Fruit fly (Drosophila melanogaster) whole organism, embryonic: Measurements from ENCODE around the gene Ets97D.

ENCODE experiments used
- ATbp ChIP-seq: fragments of 200-800 bp; sonication (Bioruptor generic); optimal IDR thresholded peaks from 2 replicates; lab custom pipeline; 2017; ENCODE audit warnings: missing biosample characterization, mild to moderate bottlenecking, missing genetic modification characterization, missing genetic modification reagents
- Atf-2 ChIP-seq: fragments of 200-800 bp; sonication (Bioruptor generic); optimal IDR thresholded peaks from 2 replicates; lab custom pipeline; 2016; ENCODE audit warnings: missing biosample characterization, missing genetic modification characterization
- Blimp-1 ChIP-seq: fragments of 200-800 bp; sonication (Bioruptor generic); optimal IDR thresholded peaks from 3 replicates; lab custom pipeline; 2018; ENCODE audit warnings: missing biosample characterization, missing genetic modification characterization, mild to moderate bottlenecking, moderate library complexity, missing genetic modification reagents
- CG10267 ChIP-seq: fragments of 200-800 bp; sonication (Bioruptor generic); optimal IDR thresholded peaks from 2 replicates; lab custom pipeline; 2018; ENCODE audit warnings: missing biosample characterization, mild to moderate bottlenecking, missing genetic modification characterization, moderate library complexity
- CG10366 ChIP-seq: fragments of 200-800 bp; sonication (Bioruptor generic); IDR thresholded peaks from 2 replicates; pipeline ENCODE4 v1.3.6; 2022; ENCODE audit warnings: missing biosample characterization, missing genetic modification characterization
- CG11085 ChIP-seq: fragments of 200-800 bp; sonication (Bioruptor generic); IDR thresholded peaks from 2 replicates; pipeline ENCODE4 v1.3.6; 2022; ENCODE audit warnings: missing biosample characterization, missing genetic modification characterization
- CG1233 ChIP-seq: fragments of 200-800 bp; sonication (Bioruptor generic); optimal IDR thresholded peaks from 4 replicates; lab custom pipeline; 2018; ENCODE audit warnings: missing biosample characterization, mild to moderate bottlenecking, missing genetic modification characterization
- CG13287 ChIP-seq: fragments of 200-800 bp; sonication (Bioruptor generic); IDR thresholded peaks from 2 replicates; pipeline ENCODE4 v1.3.6; 2022; ENCODE audit warnings: missing biosample characterization, missing genetic modification characterization; ENCODE audit not compliant: partially characterized antibody
- CG15073 ChIP-seq: fragments of 200-800 bp; sonication (Bioruptor generic); optimal IDR thresholded peaks from 2 replicates; lab custom pipeline; 2016; ENCODE audit warnings: missing biosample characterization, missing genetic modification characterization
- CG1647 ChIP-seq: fragments of 200-800 bp; sonication (Bioruptor generic); optimal IDR thresholded peaks from 3 replicates; lab custom pipeline; 2016; ENCODE audit warnings: missing biosample characterization, missing genetic modification characterization
- CG3163 ChIP-seq: fragments of 200-800 bp; sonication (Bioruptor generic); optimal IDR thresholded peaks from 3 replicates; lab custom pipeline; 2016; ENCODE audit warnings: missing biosample characterization, missing genetic modification characterization
- CG4424 ChIP-seq: fragments of 200-800 bp; sonication (Bioruptor generic); optimal IDR thresholded peaks from 3 replicates; lab custom pipeline; 2016; ENCODE audit warnings: missing biosample characterization, missing genetic modification characterization
- CG5953 ChIP-seq: fragments of 200-800 bp; sonication (Bioruptor generic); IDR thresholded peaks from 2 replicates; pipeline ENCODE4 v1.3.6; 2022; ENCODE audit warnings: missing biosample characterization, missing genetic modification characterization
- CG6254 ChIP-seq: fragments of 200-800 bp; sonication (Bioruptor generic); optimal IDR thresholded peaks from 3 replicates; lab custom pipeline; 2017; ENCODE audit warnings: mild to moderate bottlenecking, missing biosample characterization, missing genetic modification reagents, missing genetic modification characterization
- CG6791 ChIP-seq: fragments of 200-800 bp; sonication (Bioruptor generic); IDR thresholded peaks from 3 replicates; pipeline ENCODE4 v1.3.6; 2022; ENCODE audit warnings: missing biosample characterization, missing genetic modification characterization; ENCODE audit not compliant: partially characterized antibody
- CG7928 ChIP-seq: fragments of 200-800 bp; sonication (Bioruptor generic); optimal IDR thresholded peaks from 2 replicates; lab custom pipeline; 2017; ENCODE audit warnings: missing biosample characterization, mild to moderate bottlenecking, missing genetic modification characterization
- CG9876 ChIP-seq: fragments of 200-800 bp; sonication (Bioruptor generic); optimal IDR thresholded peaks from 2 replicates; lab custom pipeline; 2016; ENCODE audit warnings: missing biosample characterization, missing genetic modification characterization
- CrebB ChIP-seq: fragments of 200-800 bp; sonication (Bioruptor generic); optimal IDR thresholded peaks from 3 replicates; lab custom pipeline; 2018; ENCODE audit warnings: missing biosample characterization, mild to moderate bottlenecking, missing genetic modification characterization
- E2f1 ChIP-seq: fragments of 200-800 bp; sonication (Bioruptor generic); IDR thresholded peaks from 2 replicates; pipeline ENCODE4 v1.3.6; 2022; ENCODE audit warnings: missing biosample characterization, missing genetic modification characterization
- Eip74EF ChIP-seq, 2 experiments: fragments of 200-800 bp in 1 of 2; fragments of >200 bp in 1 of 2; sonication (Bioruptor generic) in 1 of 2; optimal IDR thresholded peaks; 2 replicates each; lab custom pipeline; 2017 to 2019; ENCODE audit warnings: missing biosample characterization in 2 of 2, missing genetic modification characterization in 2 of 2, mild to moderate bottlenecking in 1 of 2, moderate library complexity in 1 of 2
- H15 ChIP-seq: fragments of 200-800 bp; sonication (Bioruptor generic); IDR thresholded peaks from 3 replicates; pipeline ENCODE4 v1.3.6; 2022; ENCODE audit warnings: missing biosample characterization, missing genetic modification characterization
- Jarid2 ChIP-seq: fragments of 200-800 bp; sonication (Bioruptor generic); optimal IDR thresholded peaks from 3 replicates; lab custom pipeline; 2017; ENCODE audit warnings: mild to moderate bottlenecking, missing biosample characterization, missing genetic modification reagents, missing genetic modification characterization
- Lim3 ChIP-seq: fragments of 200-800 bp; sonication (Bioruptor generic); IDR thresholded peaks from 2 replicates; pipeline ENCODE4 v1.3.6; 2022; ENCODE audit warnings: missing biosample characterization, missing genetic modification characterization
- Max ChIP-seq: fragments of 200-800 bp; sonication (Bioruptor generic); optimal IDR thresholded peaks from 2 replicates; lab custom pipeline; 2016; ENCODE audit warnings: missing biosample characterization, mild to moderate bottlenecking, missing genetic modification characterization
- Meics ChIP-seq: fragments of 200-800 bp; sonication (Bioruptor generic); optimal IDR thresholded peaks from 2 replicates; lab custom pipeline; 2017; ENCODE audit warnings: missing biosample characterization, mild to moderate bottlenecking, missing genetic modification characterization
- Neu2 ChIP-seq: fragments of 200-800 bp; sonication (Bioruptor generic); optimal IDR thresholded peaks from 3 replicates; lab custom pipeline; 2016; ENCODE audit warnings: missing biosample characterization, missing genetic modification characterization, borderline replicate concordance
- Xrp1 ChIP-seq: fragments of 200-800 bp; sonication (Bioruptor generic); IDR thresholded peaks from 2 replicates; pipeline ENCODE4 v1.3.6; 2022; ENCODE audit warnings: missing biosample characterization, missing genetic modification characterization
- bsh ChIP-seq, 2 experiments: fragments of 200-800 bp; sonication (Bioruptor generic); optimal IDR thresholded peaks; 2 replicates each; lab custom pipeline; 2017 to 2018; ENCODE audit warnings: mild to moderate bottlenecking in 2 of 2, missing biosample characterization in 2 of 2, missing genetic modification characterization in 2 of 2, moderate library complexity in 1 of 2
- crol ChIP-seq: fragments of 200-800 bp; sonication (Bioruptor generic); IDR thresholded peaks from 2 replicates; pipeline ENCODE4 v1.3.6; 2022; ENCODE audit warnings: missing biosample characterization, missing genetic modification characterization
- eve ChIP-seq, 2 experiments: fragments of >200 bp; optimal IDR thresholded peaks; 2 replicates each; lab custom pipeline; 2017; ENCODE audit warnings: missing biosample characterization in 2 of 2, missing genetic modification characterization in 2 of 2
- h ChIP-seq: fragments of >200 bp; optimal IDR thresholded peaks from 2 replicates; lab custom pipeline; 2017
- hb ChIP-seq: fragments of 200-800 bp; sonication (Bioruptor generic); IDR thresholded peaks from 3 replicates; pipeline ENCODE4 v1.3.6; 2022; ENCODE audit warnings: missing biosample characterization, missing genetic modification characterization; ENCODE audit not compliant: partially characterized antibody
- hth ChIP-seq: fragments of >200 bp; optimal IDR thresholded peaks from 2 replicates; lab custom pipeline; 2017; ENCODE audit warnings: inconsistent platforms
- ind ChIP-seq: fragments of 200-800 bp; sonication (Bioruptor generic); optimal IDR thresholded peaks from 3 replicates; lab custom pipeline; 2016; ENCODE audit warnings: missing biosample characterization, missing genetic modification characterization
- inv ChIP-seq: fragments of 200-800 bp; sonication (Bioruptor generic); IDR thresholded peaks from 2 replicates; pipeline ENCODE4 v1.3.6; 2022; ENCODE audit warnings: missing biosample characterization, missing genetic modification characterization; ENCODE audit not compliant: partially characterized antibody
- jumu ChIP-seq: fragments of 200-800 bp; sonication (Bioruptor generic); optimal IDR thresholded peaks from 3 replicates; lab custom pipeline; 2016; ENCODE audit warnings: missing biosample characterization, missing genetic modification characterization
- ken ChIP-seq: fragments of 200-800 bp; sonication (Bioruptor generic); IDR thresholded peaks from 3 replicates; pipeline ENCODE4 v1.3.6; 2022; ENCODE audit warnings: missing biosample characterization, missing genetic modification characterization
- kni ChIP-seq: fragments of 200-800 bp; sonication (Bioruptor generic); optimal IDR thresholded peaks from 3 replicates; lab custom pipeline; 2017; ENCODE audit warnings: mild to moderate bottlenecking, missing biosample characterization, missing genetic modification reagents, missing genetic modification characterization
- mam ChIP-seq: fragments of 200-800 bp; sonication (Bioruptor generic); optimal IDR thresholded peaks from 3 replicates; lab custom pipeline; 2016; ENCODE audit warnings: missing biosample characterization, missing genetic modification characterization
- mirr ChIP-seq: fragments of 200-800 bp; sonication (Bioruptor generic); optimal IDR thresholded peaks from 3 replicates; lab custom pipeline; 2018; ENCODE audit warnings: missing biosample characterization, mild to moderate bottlenecking, missing genetic modification characterization
- nerfin-2 ChIP-seq: fragments of 200-800 bp; sonication (Bioruptor generic); IDR thresholded peaks from 2 replicates; pipeline ENCODE4 v1.3.6; 2022; ENCODE audit warnings: missing biosample characterization, missing genetic modification characterization; ENCODE audit not compliant: partially characterized antibody
- nom ChIP-seq: fragments of 200-800 bp; sonication (Bioruptor generic); optimal IDR thresholded peaks from 2 replicates; lab custom pipeline; 2017; ENCODE audit warnings: missing biosample characterization, missing genetic modification characterization, mild to moderate bottlenecking, moderate library complexity, missing genetic modification reagents
- pros ChIP-seq: fragments of 200-800 bp; sonication (Bioruptor generic); optimal IDR thresholded peaks from 3 replicates; lab custom pipeline; 2019; ENCODE audit warnings: missing biosample characterization, mild to moderate bottlenecking, missing genetic modification characterization, moderate library complexity
- slp2 ChIP-seq: fragments of 200-800 bp; sonication (Bioruptor generic); optimal IDR thresholded peaks from 2 replicates; lab custom pipeline; 2016; ENCODE audit warnings: missing biosample characterization, missing genetic modification characterization
- sqz ChIP-seq: fragments of 200-800 bp; sonication (Bioruptor generic); optimal IDR thresholded peaks from 3 replicates; lab custom pipeline; 2018; ENCODE audit warnings: missing biosample characterization, mild to moderate bottlenecking, missing genetic modification characterization
- tin ChIP-seq: fragments of 200-800 bp; sonication (Bioruptor generic); optimal IDR thresholded peaks from 3 replicates; lab custom pipeline; 2016; ENCODE audit warnings: missing biosample characterization, missing genetic modification characterization
- vnd ChIP-seq: fragments of 200-800 bp; sonication (Bioruptor generic); IDR thresholded peaks from 3 replicates; pipeline ENCODE4 v1.3.6; 2022; ENCODE audit warnings: missing biosample characterization, missing genetic modification characterization; ENCODE audit not compliant: partially characterized antibody
- wek ChIP-seq: fragments of 200-800 bp; sonication (Bioruptor generic); optimal IDR thresholded peaks from 3 replicates; lab custom pipeline; 2018; ENCODE audit warnings: missing biosample characterization, mild to moderate bottlenecking, missing genetic modification characterization, moderate library complexity
- zen2 ChIP-seq: fragments of 200-800 bp; sonication (Bioruptor generic); IDR thresholded peaks from 3 replicates; pipeline ENCODE4 v1.3.6; 2022; ENCODE audit warnings: missing biosample characterization, missing genetic modification characterization; ENCODE audit not compliant: partially characterized antibody

Ets97D gene

DNA sequence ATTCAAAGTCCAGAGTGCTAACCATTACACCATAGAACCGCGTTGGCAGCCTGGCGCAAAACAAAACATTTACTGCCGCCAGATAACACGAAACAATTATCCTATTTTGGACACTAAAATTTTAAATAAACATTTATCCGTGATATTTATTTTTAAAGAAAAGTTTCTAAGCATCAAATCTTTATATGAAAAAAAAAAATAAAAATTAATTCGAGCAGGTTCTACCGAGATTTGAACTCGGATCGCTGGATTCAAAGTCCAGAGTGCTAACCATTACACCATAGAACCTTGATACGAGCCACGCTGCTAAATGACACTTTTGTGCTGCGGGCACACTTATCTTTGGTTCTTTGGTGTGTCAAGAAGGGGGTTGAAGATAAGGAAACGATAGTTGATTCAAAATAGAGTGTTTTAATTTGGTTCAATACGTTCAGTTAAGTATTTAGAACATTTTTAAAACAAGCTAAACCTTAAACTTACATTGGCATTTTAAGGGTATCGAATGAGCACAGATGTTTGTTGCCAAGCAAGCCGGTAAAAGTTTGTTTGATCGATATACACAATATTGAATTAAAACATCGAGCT, 34.7 kb upstream of the Ets97D start, which contains the start of gene Spag1 (continued):
- TF ChIP-seq h (lab: Kevin White, UChicago) (no peak), slp2 (no peak), Neu2 (no peak), ATbp (GFP tag; lab: Kevin White, UChicago) (no peak), Atf-2 (GFP tag; lab: Kevin White, UChicago) (no peak), eve (GFP tag; optimal IDR thresholded peaks at IDR 0.05; lab: Kevin White, UChicago) (peak in 1 of 2 experiments; percentile 85), Lim3 (GFP tag; lab: Robert Waterston, UW) (no peak), Eip74EF (GFP tag; optimal IDR thresholded peaks at IDR 0.05; lab: Kevin White, UChicago) (peak in 1 of 2 experiments; percentile 72), bsh (GFP tag; optimal IDR thresholded peaks at IDR 0.05; lab: Kevin White, UChicago) (peak in 1 of 2 experiments; percentile 18), CG11085 (GFP tag; lab: Robert Waterston, UW) (no peak), CG10267 (tag; lab: Kevin White, UChicago) (peak; percentile 28), sqz (GFP tag; lab: Kevin White, UChicago) (peak; percentile 81), inv (GFP tag; lab: Robert Waterston, UW) (peak; percentile 35; the same call in 1 of the 2 replicates), CG15073 (GFP tag; lab: Kevin White, UChicago) (no peak), mam (GFP tag; lab: Kevin White, UChicago) (no peak), Max (GFP tag; lab: Kevin White, UChicago) (no peak), hb (no peak), E2f1 (GFP tag; lab: Robert Waterston, UW) (no peak), ind (GFP tag; lab: Kevin White, UChicago) (no peak), tin (no peak), H15 (GFP tag; lab: Robert Waterston, UW) (no peak), ken (GFP tag; lab: Robert Waterston, UW) (no peak), zen2 (no peak; the same call in 2 of the 3 replicates), nom (GFP tag; lab: Kevin White, UChicago) (peak; percentile 96), Blimp-1 (GFP tag; lab: Kevin White, UChicago) (peak; percentile 4), Xrp1 (GFP tag; lab: Robert Waterston, UW) (0 out of 2 replicates have a peak, but pooled peaks have one; percentile 9), kni (GFP tag; lab: Kevin White, UChicago) (no peak), nerfin-2 (GFP tag; lab: Robert Waterston, UW) (peak; percentile 64; the same call in 1 of the 2 replicates), Meics (GFP tag; lab: Kevin White, UChicago) (no peak), crol (GFP tag; lab: Robert Waterston, UW) (peak; percentile 61; the same call in 1 of the 2 replicates), CG4424 (GFP tag; lab: Kevin White, UChicago) (no peak), pros (GFP tag; lab: Kevin White, UChicago) (peak; percentile 71), CrebB (tag; lab: Kevin White, UChicago) (no peak), CG7928 (GFP tag; lab: Kevin White, UChicago) (no peak), CG13287 (GFP tag; lab: Robert Waterston, UW) (peak; percentile 67), jumu (GFP tag; lab: Kevin White, UChicago) (no peak), CG9876 (GFP tag; lab: Kevin White, UChicago) (no peak), CG3163 (GFP tag; lab: Kevin White, UChicago) (no peak), CG6791 (GFP tag; lab: Robert Waterston, UW) (peak; percentile 90), wek (GFP tag; lab: Kevin White, UChicago) (no peak), mirr (GFP tag; lab: Kevin White, UChicago) (peak; percentile 11), Jarid2 (GFP tag; lab: Kevin White, UChicago) (no peak), CG5953 (GFP tag; lab: Robert Waterston, UW) (no peak), CG1647 (GFP tag; lab: Kevin White, UChicago) (no peak), CG1233 (GFP tag; lab: Kevin White, UChicago) (no peak), vnd (peak; percentile 76; the same call in 2 of the 3 replicates), CG10366 (no peak), CG6254 (GFP tag; lab: Kevin White, UChicago) (peak; percentile 52), hth (lab: Kevin White, UChicago) (no peak)
